Worm (Caenorhabditis elegans) whole organism, late embryonic: ENCODE measurements around the gene feh-1.
"Not testable (repeated sequence)": the region's sequence is repeated elsewhere in the genome, so short reads cannot be mapped to it uniquely, and the experiment has no call there.

Experiments
- C08G9.2 ChIP-seq: sonication (generic microtip); optimal IDR thresholded peaks from 2 replicates; lab custom pipeline; 2016; ENCODE audit warnings: mild to moderate bottlenecking, missing genetic modification characterization, moderate library complexity, missing compliant biosample characterization
- C38D4.7 ChIP-seq: fragments of 200-800 bp; sonication (Bioruptor generic); optimal IDR thresholded peaks from 2 replicates; lab custom pipeline; 2018; ENCODE audit warnings: mild to moderate bottlenecking, missing genetic modification characterization, moderate library complexity, missing compliant biosample characterization
- K02D7.2 ChIP-seq: sonication (generic microtip); optimal IDR thresholded peaks from 2 replicates; lab custom pipeline; 2017; ENCODE audit warnings: mild to moderate bottlenecking, missing genetic modification characterization, missing compliant biosample characterization
- ama-1 ChIP-seq: fragments of 150-350 bp; optimal IDR thresholded peaks from 2 replicates; lab custom pipeline; 2014
- ceh-34 ChIP-seq: sonication (generic microtip); optimal IDR thresholded peaks from 2 replicates; lab custom pipeline; 2016; ENCODE audit warnings: mild to moderate bottlenecking, missing genetic modification characterization, missing compliant biosample characterization
- ceh-6 ChIP-seq: fragments of 200-800 bp; sonication (Bioruptor generic); optimal IDR thresholded peaks from 2 replicates; lab custom pipeline; 2018; ENCODE audit warnings: mild to moderate bottlenecking, missing genetic modification characterization, missing compliant biosample characterization
- dmd-4 ChIP-seq: sonication (generic microtip); optimal IDR thresholded peaks from 2 replicates; lab custom pipeline; 2016; ENCODE audit warnings: borderline replicate concordance, missing genetic modification characterization, missing compliant biosample characterization
- ets-4 ChIP-seq: sonication (generic microtip); optimal IDR thresholded peaks from 2 replicates; lab custom pipeline; 2016; ENCODE audit warnings: missing genetic modification characterization, missing compliant biosample characterization
- fkh-6 ChIP-seq: sonication (generic microtip); optimal IDR thresholded peaks from 2 replicates; lab custom pipeline; 2016; ENCODE audit warnings: missing genetic modification characterization, missing compliant biosample characterization
- hlh-8 ChIP-seq: sonication (generic microtip); optimal IDR thresholded peaks from 2 replicates; lab custom pipeline; 2016; ENCODE audit warnings: missing genotype, missing genetic modification characterization, missing compliant biosample characterization
- mec-3 ChIP-seq: sonication (generic microtip); optimal IDR thresholded peaks from 2 replicates; lab custom pipeline; 2016; ENCODE audit warnings: borderline replicate concordance, missing genetic modification characterization, missing compliant biosample characterization
- nfya-1 ChIP-seq: sonication (generic microtip); optimal IDR thresholded peaks from 2 replicates; lab custom pipeline; 2017; ENCODE audit warnings: missing genetic modification characterization, mild to moderate bottlenecking, missing compliant biosample characterization, antibody characterized with exemption, moderate library complexity
- pat-9 ChIP-seq: fragments of 200-800 bp; sonication (Bioruptor generic); optimal IDR thresholded peaks from 2 replicates; lab custom pipeline; 2018; ENCODE audit warnings: mild to moderate bottlenecking, missing genetic modification characterization, moderate library complexity, missing compliant biosample characterization
- pha-2 ChIP-seq: sonication (generic microtip); optimal IDR thresholded peaks from 2 replicates; lab custom pipeline; 2017; ENCODE audit warnings: mild to moderate bottlenecking, missing genetic modification characterization, missing compliant biosample characterization
- ref-2 ChIP-seq: sonication (generic microtip); optimal IDR thresholded peaks from 2 replicates; lab custom pipeline; 2016; ENCODE audit warnings: missing genetic modification characterization, missing compliant biosample characterization
- ttx-3 ChIP-seq: sonication (generic microtip); optimal IDR thresholded peaks from 2 replicates; lab custom pipeline; 2016; ENCODE audit warnings: missing genetic modification reagents, missing genetic modification characterization, missing compliant biosample characterization

feh-1 gene

DNA sequence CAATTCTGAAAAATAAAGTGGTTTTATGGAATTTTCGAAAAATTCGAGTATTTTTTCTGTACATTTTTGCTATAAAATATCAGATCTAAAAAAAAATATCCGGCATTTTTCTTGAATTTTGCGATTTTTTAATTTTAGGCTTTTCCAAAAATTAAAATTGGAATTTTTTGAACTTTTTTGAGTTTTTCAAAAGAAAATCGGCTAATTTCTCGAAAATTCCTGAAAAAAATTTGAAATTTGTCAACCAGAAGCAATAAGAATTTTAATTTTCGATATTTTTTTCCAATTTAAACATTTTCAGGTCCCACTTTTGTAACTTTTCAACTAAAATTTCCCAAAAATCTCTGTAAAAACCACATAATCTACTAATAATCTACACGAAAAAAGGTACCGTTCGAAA lies 54.0 kb downstream of the feh-1 start, which contains the start of gene Y71H2B.11:
Gene Y71H2B.11 (plus strand): TSS at position 301 of the 400 bp plus-strand sequence.
- TF ChIP-seq fkh-6 (tag; lab: Kevin White, UChicago) (no peak), ets-4 (tag; lab: Kevin White, UChicago) (no peak), C08G9.2 (no peak), pat-9 (tag; lab: Kevin White, UChicago) (no peak), ref-2 (tag; lab: Kevin White, UChicago) (no peak), C38D4.7 (GFP tag; lab: Kevin White, UChicago) (no peak), ceh-6 (GFP tag; lab: Kevin White, UChicago) (no peak), mec-3 (tag; lab: Kevin White, UChicago) (no peak), dmd-4 (tag; lab: Kevin White, UChicago) (no peak), nfya-1 (no peak), ama-1 (lab: Kevin White, UChicago) (no peak), K02D7.2 (tag; lab: Kevin White, UChicago) (no peak), ceh-34 (tag; lab: Kevin White, UChicago) (no peak)

DNA sequence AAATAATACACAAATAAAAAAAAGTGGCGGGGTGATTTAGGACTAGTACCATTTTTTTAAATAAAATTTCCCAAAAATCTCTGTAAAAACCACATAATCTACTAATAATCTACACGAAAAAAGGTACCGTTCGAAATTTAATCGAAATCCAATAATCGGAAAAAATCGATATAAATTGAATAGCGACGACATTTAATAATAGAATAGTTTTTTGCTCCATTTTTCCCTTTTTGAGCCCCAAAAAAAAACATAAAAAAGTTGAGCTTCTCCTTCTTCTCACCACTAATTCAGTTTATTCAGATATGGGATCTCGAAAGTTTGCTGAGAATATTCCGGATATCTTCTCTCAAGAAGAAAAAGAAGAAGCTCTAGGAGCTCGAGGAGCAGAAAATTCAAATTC lies 58.0 kb downstream of the feh-1 start, which contains the start of gene Y71H2B.5:
Gene Y71H2B.5 (plus strand): TSS at position 301 of the 400 bp plus-strand sequence.
- not testable (repeated sequence) for TF ChIP-seq ttx-3 (tag; lab: Kevin White, UChicago); pha-2 (tag; lab: Kevin White, UChicago); hlh-8
